Fruit fly (Drosophila melanogaster): ENCODE results near the gene CG33284.

The CG33284 gene

DNA sequence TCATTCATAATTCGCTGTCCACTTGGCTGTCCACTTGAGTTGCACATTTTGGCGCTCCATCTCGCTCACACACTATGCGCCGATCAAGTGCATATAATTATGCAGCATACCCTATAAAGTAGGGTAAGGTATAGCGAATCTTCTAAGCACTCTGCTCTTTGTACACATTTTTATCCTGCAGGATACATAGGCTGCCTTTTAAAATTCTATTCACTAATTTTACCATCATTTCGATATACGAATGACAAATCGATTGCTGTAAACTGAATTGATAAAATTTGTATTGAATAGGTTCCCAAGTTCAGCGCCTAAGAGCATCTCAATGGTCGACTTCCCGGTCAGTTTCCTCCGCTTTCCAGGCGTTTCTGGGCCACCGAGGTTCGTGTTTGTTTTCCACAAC is 10.5 kb upstream of the CG33284 start:
- no peak for TF ChIP-seq CG8159 (tag; optimal IDR thresholded peaks at IDR 0.05)
- no peak for TF ChIP-seq CG13204 (GFP tag; optimal IDR thresholded peaks at IDR 0.05)
- TF ChIP-seq Snoo (tag; optimal IDR thresholded peaks at IDR 0.05) = no peak
- TF ChIP-seq CG15710 (tag; optimal IDR thresholded peaks at IDR 0.05) = no peak
- no peak for TF ChIP-seq Pif1B (GFP tag; optimal IDR thresholded peaks at IDR 0.05)
- peak; percentile 32 for TF ChIP-seq CG8301 (tag; optimal IDR thresholded peaks at IDR 0.05)
- peak; percentile 31; the same call in 1 of the 2 replicates for TF ChIP-seq CG32121 (GFP tag; IDR thresholded peaks at IDR 0.05)
- TF ChIP-seq EcR (GFP tag; optimal IDR thresholded peaks at IDR 0.05) = no peak
- no peak for TF ChIP-seq Pif1A (GFP tag; optimal IDR thresholded peaks at IDR 0.05)
- TF ChIP-seq CG14655 (GFP tag; optimal IDR thresholded peaks at IDR 0.05) = peak; percentile 3
- no peak for TF ChIP-seq CG10348 (GFP tag; IDR thresholded peaks at IDR 0.05)

DNA sequence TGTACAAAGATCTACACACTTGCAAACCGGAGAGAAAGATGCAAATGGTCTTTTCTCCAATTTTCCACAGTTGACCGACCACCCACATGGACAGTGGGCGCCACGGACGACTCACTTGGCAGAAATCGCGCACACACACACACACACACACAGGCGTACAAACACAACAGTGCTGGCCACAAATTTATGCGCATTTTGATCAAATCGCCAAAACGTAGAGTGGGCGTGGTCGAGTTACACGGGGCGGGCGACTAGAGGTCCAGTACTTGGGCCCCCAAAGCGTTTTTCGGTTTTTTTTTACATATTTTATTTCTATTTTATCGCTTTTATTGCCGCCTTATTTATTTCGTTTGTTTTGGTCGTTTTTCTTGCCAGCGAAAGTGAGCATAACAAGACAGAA is 5.0 kb upstream of the CG33284 start:
- TF ChIP-seq CG8301 (tag; optimal IDR thresholded peaks at IDR 0.05) (peak; percentile 5), CG14655 (GFP tag; optimal IDR thresholded peaks at IDR 0.05) (peak; percentile 6), CG32121 (GFP tag; IDR thresholded peaks at IDR 0.05) (peak; percentile 24; the same call in 1 of the 2 replicates), Pif1A (GFP tag; optimal IDR thresholded peaks at IDR 0.05) (no peak), CG4496 (GFP tag; IDR thresholded peaks at IDR 0.05) (no peak), fd96Ca (GFP tag; IDR thresholded peaks at IDR 0.05) (peak; percentile 58; the same call in 2 of the 3 replicates), Snoo (tag; optimal IDR thresholded peaks at IDR 0.05) (no peak)

DNA sequence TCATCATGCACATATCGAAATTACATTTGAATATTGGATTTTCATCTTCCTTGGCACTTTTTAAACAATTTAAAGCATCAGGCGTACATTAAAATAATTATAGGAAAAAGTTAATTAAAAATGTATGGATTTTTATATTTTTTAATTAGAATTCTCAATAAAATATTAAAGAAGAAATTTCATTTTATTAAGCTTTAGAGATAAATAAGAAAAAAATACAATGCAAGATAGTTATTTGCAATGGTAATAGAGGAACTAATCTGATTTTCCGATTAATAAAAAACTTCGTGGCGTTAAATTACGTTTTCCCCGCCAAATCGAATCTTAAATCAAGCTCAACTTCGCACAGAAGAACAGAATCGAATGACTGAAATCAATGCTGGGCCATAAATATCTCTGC is 2.2 kb upstream of the CG33284 start, which contains the start of gene CG43938:
TSS of gene CG43938 (plus strand) at position 301 of the 400 bp plus-strand sequence.
- TF ChIP-seq CG12605 (GFP tag; IDR thresholded peaks at IDR 0.05) = no peak
- no peak for TF ChIP-seq CG17806 (tag; optimal IDR thresholded peaks at IDR 0.05)
- no peak for TF ChIP-seq CG8159 (tag; optimal IDR thresholded peaks at IDR 0.05)
- TF ChIP-seq CG9948 (tag; optimal IDR thresholded peaks at IDR 0.05) = no peak

- TF ChIP-seq Pif1B (GFP tag; optimal IDR thresholded peaks at IDR 0.05) (peak; percentile 54), CG8159 (tag; optimal IDR thresholded peaks at IDR 0.05) (peak; percentile 58), CG14655 (GFP tag; optimal IDR thresholded peaks at IDR 0.05) (peak; percentile 84), rn (GFP tag; IDR thresholded peaks at IDR 0.05) (no peak), CG34367 (tag; optimal IDR thresholded peaks at IDR 0.05) (peak; percentile 60), D1 (tag; optimal IDR thresholded peaks at IDR 0.05) (peak; percentile 73), CG13204 (GFP tag; optimal IDR thresholded peaks at IDR 0.05) (peak; percentile 41), CG15710 (tag; optimal IDR thresholded peaks at IDR 0.05) (peak; percentile 39), CG8301 (tag; optimal IDR thresholded peaks at IDR 0.05) (peak; percentile 62), Pif1A (GFP tag; optimal IDR thresholded peaks at IDR 0.05) (peak; percentile 38), CG32121 (GFP tag; IDR thresholded peaks at IDR 0.05) (no peak), Snoo (tag; optimal IDR thresholded peaks at IDR 0.05) (no peak), EcR (GFP tag; optimal IDR thresholded peaks at IDR 0.05) (no peak), CG12605 (GFP tag; IDR thresholded peaks at IDR 0.05) (no peak; the same call in 1 of the 2 replicates), gl (tag; optimal IDR thresholded peaks at IDR 0.05) (peak; percentile 51), CG9948 (tag; optimal IDR thresholded peaks at IDR 0.05) (peak; percentile 86), CG17806 (tag; optimal IDR thresholded peaks at IDR 0.05) (peak; percentile 65)
These were observed 1.0 kb upstream of the CG33284 start for dm6 chr3L:21122522-21122923.

- TF ChIP-seq CG15710 (tag; optimal IDR thresholded peaks at IDR 0.05) = no peak
- no peak for TF ChIP-seq gl (tag; optimal IDR thresholded peaks at IDR 0.05)
- no peak for TF ChIP-seq CG34367 (tag; optimal IDR thresholded peaks at IDR 0.05)
- TF ChIP-seq D1 (tag; optimal IDR thresholded peaks at IDR 0.05) = no peak
- no peak for TF ChIP-seq CG10348 (GFP tag; IDR thresholded peaks at IDR 0.05)
- no peak for TF ChIP-seq EcR (GFP tag; optimal IDR thresholded peaks at IDR 0.05)
- TF ChIP-seq CG8301 (tag; optimal IDR thresholded peaks at IDR 0.05) = no peak
- no peak for TF ChIP-seq Pif1B (GFP tag; optimal IDR thresholded peaks at IDR 0.05)
- TF ChIP-seq CG32121 (GFP tag; IDR thresholded peaks at IDR 0.05) = no peak
- no peak for TF ChIP-seq CG12605 (GFP tag; IDR thresholded peaks at IDR 0.05)
- no peak for TF ChIP-seq rn (GFP tag; IDR thresholded peaks at IDR 0.05)
These were observed 6.1 kb downstream of the CG33284 start for dm6 chr3L:21129682-21130081.

DNA sequence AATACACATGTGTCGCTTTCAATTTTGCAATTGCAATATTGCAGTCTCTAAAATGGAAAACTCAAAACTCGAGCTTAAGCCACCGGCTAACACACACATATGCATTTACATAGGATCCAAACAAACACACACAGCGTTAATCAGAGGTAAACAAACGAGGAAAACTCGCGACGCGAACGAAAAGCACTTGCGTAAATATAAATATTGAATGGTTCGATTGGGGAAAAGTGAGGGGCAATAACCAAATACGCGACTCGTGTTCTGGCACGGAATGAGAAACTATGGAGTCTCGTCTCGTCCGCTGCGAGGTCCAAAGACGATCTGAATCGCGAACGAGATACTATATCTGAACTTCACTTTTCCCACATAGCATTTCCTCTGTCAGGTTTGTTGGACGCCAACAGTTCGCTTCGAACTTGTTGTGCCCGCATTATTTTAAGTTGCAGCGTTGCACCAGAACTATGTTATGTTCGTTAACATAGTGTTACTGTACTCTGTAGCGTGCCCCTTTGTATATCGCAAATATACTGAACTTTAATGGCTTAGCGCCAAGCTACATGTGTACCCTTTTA is 7.4 kb downstream of the CG33284 start, which contains the start of gene ko:
TSS of gene ko (minus strand) at position 321 of the 572 bp plus-strand sequence.
- TF ChIP-seq EcR (GFP tag; optimal IDR thresholded peaks at IDR 0.05) (peak; percentile 16), D1 (tag; optimal IDR thresholded peaks at IDR 0.05) (peak; percentile 35), CG13204 (GFP tag; optimal IDR thresholded peaks at IDR 0.05) (no peak), CG10348 (GFP tag; IDR thresholded peaks at IDR 0.05) (no peak), fd96Ca (GFP tag; IDR thresholded peaks at IDR 0.05) (no peak)

dm6 chr3L:21131427-21131826 is 7.9 kb downstream of the CG33284 start, which contains the start of gene ICA69:
TSS of gene ICA69 (plus strand) at chr3L:21131446.
- TF ChIP-seq CG8301 (tag; optimal IDR thresholded peaks at IDR 0.05) (no peak), CG15710 (tag; optimal IDR thresholded peaks at IDR 0.05) (no peak), CG14655 (GFP tag; optimal IDR thresholded peaks at IDR 0.05) (no peak)
